Fruit fly (Drosophila melanogaster) whole organism: Measurements from ENCODE around the gene btn.

Experiments
- CG8478 ChIP-seq: fragments of >200 bp; optimal IDR thresholded peaks from 2 replicates; lab custom pipeline; 2018; ENCODE audit warnings: inconsistent platforms
- Dll ChIP-seq: fragments of >200 bp; optimal IDR thresholded peaks from 2 replicates; lab custom pipeline; 2017
- usp ChIP-seq: fragments of >200 bp; optimal IDR thresholded peaks from 2 replicates; lab custom pipeline; 2017; ENCODE audit warnings: missing biosample characterization, missing genetic modification characterization, mixed read lengths

DNA sequence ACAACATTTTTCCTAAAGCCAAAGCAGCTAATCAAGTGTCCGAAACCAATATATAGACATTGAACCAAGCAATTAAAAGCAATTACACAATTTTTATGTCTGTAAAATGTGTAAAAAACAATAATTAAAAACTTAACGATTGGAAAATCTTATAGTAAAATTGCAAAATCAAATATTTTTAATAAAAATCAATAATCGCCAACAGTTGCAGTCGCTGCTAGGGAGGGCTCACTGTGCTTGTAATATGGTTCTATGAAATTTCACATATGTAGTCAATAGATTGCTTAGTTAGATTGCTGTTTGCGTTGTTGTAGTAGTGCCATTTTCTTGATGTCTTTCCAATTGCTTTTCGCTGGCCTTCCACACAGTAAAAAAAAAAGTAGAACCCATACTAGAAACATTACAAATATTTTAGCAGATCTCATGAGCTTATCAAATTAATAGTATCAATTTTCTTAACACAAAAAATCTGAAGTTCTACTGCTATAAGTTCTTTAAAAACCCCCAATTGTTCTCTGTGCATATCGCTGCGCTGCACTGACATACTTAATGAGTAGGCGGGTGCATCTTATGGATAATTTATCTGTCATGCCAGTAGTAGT lies 10.2 kb downstream of the btn start:
- TF ChIP-seq usp (GFP tag; lab: Kevin White, UChicago) (no peak), Dll (lab: Kevin White, UChicago) (no peak), CG8478 (lab: Kevin White, UChicago) (no peak)
